Worm (Caenorhabditis elegans): Measurements from ENCODE around the gene ceh-74.
"Not testable (repeated sequence)": the region's sequence is repeated elsewhere in the genome, so short reads cannot be mapped to it uniquely, and the experiment has no call there.

The ceh-74 gene

DNA sequence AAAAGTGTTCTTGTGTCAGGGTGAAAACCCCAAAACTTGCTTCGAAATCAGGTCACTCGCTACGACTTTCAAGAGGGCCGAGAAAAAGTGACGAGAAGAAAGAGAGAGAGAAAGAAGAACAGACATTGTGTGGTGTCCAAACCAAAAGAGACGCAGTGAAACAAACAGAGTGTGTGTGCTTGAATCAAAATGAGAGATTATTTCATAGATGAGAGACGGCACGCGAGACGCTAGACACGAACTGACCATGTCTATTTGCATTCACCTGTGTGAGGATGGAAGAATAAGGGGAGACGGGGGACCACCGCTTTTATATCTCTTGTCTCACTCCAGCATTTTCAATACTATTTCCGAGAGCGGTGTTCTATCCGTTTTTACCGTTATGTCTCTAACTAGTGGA is 41.7 kb upstream of the ceh-74 start:
- TF ChIP-seq ztf-11 (tag; optimal IDR thresholded peaks at IDR 0.05): no peak
- TF ChIP-seq R02D3.7 (tag; optimal IDR thresholded peaks at IDR 0.05): no peak
- TF ChIP-seq nhr-25 (tag; optimal IDR thresholded peaks at IDR 0.05): peak; percentile 77
- TF ChIP-seq lsy-12 (tag; optimal IDR thresholded peaks at IDR 0.05): peak; percentile 61
- TF ChIP-seq ama-1 (optimal IDR thresholded peaks at IDR 0.05): no peak
- TF ChIP-seq skn-1 (tag; optimal IDR thresholded peaks at IDR 0.05): no peak
- TF ChIP-seq lin-39 (tag; optimal IDR thresholded peaks at IDR 0.05): peak; percentile 47
- TF ChIP-seq unc-62 (GFP tag; optimal IDR thresholded peaks at IDR 0.05): no peak
- no peak for TF ChIP-seq nhr-11 (tag; optimal IDR thresholded peaks at IDR 0.05)
- TF ChIP-seq nfya-1 (tag; optimal IDR thresholded peaks at IDR 0.05; ENCODE audit: insufficient read depth): peak; percentile 79
- TF ChIP-seq egl-27 (tag; optimal IDR thresholded peaks at IDR 0.05): peak; percentile 10
- no peak for TF ChIP-seq nhr-12 (tag; optimal IDR thresholded peaks at IDR 0.05)
- no peak for TF ChIP-seq ztf-4 (tag; optimal IDR thresholded peaks at IDR 0.05)
- no peak for TF ChIP-seq fkh-2 (tag; optimal IDR thresholded peaks at IDR 0.05)
- peak; percentile 17 for TF ChIP-seq ceh-28 (tag; optimal IDR thresholded peaks at IDR 0.05)
- no peak for TF ChIP-seq nhr-67 (tag; optimal IDR thresholded peaks at IDR 0.05)
- no peak for TF ChIP-seq fos-1 (tag; optimal IDR thresholded peaks at IDR 0.05)
- TF ChIP-seq sea-2 (GFP tag; optimal IDR thresholded peaks at IDR 0.05): no peak
- no peak for TF ChIP-seq nhr-76 (tag; optimal IDR thresholded peaks at IDR 0.05)
- TF ChIP-seq pqm-1 (tag; optimal IDR thresholded peaks at IDR 0.05): no peak
- no peak for TF ChIP-seq ceh-82 (tag; optimal IDR thresholded peaks at IDR 0.05)
- TF ChIP-seq ZK546.5 (tag; optimal IDR thresholded peaks at IDR 0.05): no peak
- no peak for TF ChIP-seq ceh-9 (tag; optimal IDR thresholded peaks at IDR 0.05)
- peak; percentile 33 for TF ChIP-seq lin-15B (tag; optimal IDR thresholded peaks at IDR 0.05)
- no peak for TF ChIP-seq fkh-10 (GFP tag; optimal IDR thresholded peaks at IDR 0.05)
- TF ChIP-seq tbx-2 (tag; optimal IDR thresholded peaks at IDR 0.05): peak; percentile 1
- TF ChIP-seq egl-5 (tag; optimal IDR thresholded peaks at IDR 0.05): no peak
- no peak for TF ChIP-seq nhr-237 (tag; optimal IDR thresholded peaks at IDR 0.05)
- no peak for TF ChIP-seq unc-39 (tag; optimal IDR thresholded peaks at IDR 0.05)
- no peak for TF ChIP-seq eor-1 (tag; optimal IDR thresholded peaks at IDR 0.05)
- peak; percentile 49 for TF ChIP-seq snpc-4 (tag; optimal IDR thresholded peaks at IDR 0.05)
- no peak for TF ChIP-seq zag-1 (tag; optimal IDR thresholded peaks at IDR 0.05)
- peak; percentile 90 for TF ChIP-seq nhr-23 (tag; optimal IDR thresholded peaks at IDR 0.05)
- peak; percentile 52 for TF ChIP-seq jun-1 (tag; optimal IDR thresholded peaks at IDR 0.05)
- no peak for TF ChIP-seq daf-12 (tag; optimal IDR thresholded peaks at IDR 0.05)
- peak; percentile 62 for TF ChIP-seq mdl-1 (tag; optimal IDR thresholded peaks at IDR 0.05)
- TF ChIP-seq elt-3 (tag; optimal IDR thresholded peaks at IDR 0.05): peak in 1 of 3 experiments; percentile 18
- peak; percentile 93 for TF ChIP-seq pha-4 (tag; optimal IDR thresholded peaks at IDR 0.05)
- TF ChIP-seq aly-2 (tag; optimal IDR thresholded peaks at IDR 0.05): no peak
- TF ChIP-seq nhr-77 (tag; optimal IDR thresholded peaks at IDR 0.05): no peak
- peak; percentile 65 for TF ChIP-seq hmg-11 (tag; optimal IDR thresholded peaks at IDR 0.05)
- TF ChIP-seq nhr-43 (tag; optimal IDR thresholded peaks at IDR 0.05; ENCODE audit: poor library complexity, severe bottlenecking): peak; percentile 33
- no peak for TF ChIP-seq nhr-28 (tag; optimal IDR thresholded peaks at IDR 0.05)
- TF ChIP-seq elt-1 (tag; optimal IDR thresholded peaks at IDR 0.05): no peak
- no peak for TF ChIP-seq mml-1 (tag; optimal IDR thresholded peaks at IDR 0.05)
- TF ChIP-seq elt-2 (tag; optimal IDR thresholded peaks at IDR 0.05): peak; percentile 55
- TF ChIP-seq ceh-16 (tag; optimal IDR thresholded peaks at IDR 0.05): no peak

DNA sequence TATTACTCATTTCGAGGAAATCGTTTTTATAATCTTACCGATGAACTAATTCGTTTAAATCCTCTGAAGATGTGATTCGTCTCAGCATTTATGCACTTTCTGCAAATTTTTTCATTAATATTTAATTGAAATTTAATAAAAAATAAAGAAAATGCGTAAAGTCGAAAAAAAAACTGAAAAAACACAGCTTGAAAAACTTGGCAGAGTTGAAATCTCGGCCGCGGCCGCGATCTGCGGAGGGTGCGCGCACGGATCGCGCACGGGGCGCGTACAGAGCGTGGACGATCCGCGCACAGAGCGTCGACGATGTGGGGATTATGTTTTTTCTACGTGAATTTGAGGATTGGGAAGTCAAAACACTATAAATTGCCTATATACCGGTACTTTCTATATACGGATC is 40.1 kb upstream of the ceh-74 start, which contains the start of gene AH10.4:
Gene AH10.4, minus strand, starts transcription at position 101 of the 400 bp plus-strand sequence.
- TF ChIP-seq ztf-11, lin-15B, mml-1 (tag; optimal IDR thresholded peaks at IDR 0.05): not testable (repeated sequence)

All from whole organism, L3 larva.